Fruit fly (Drosophila melanogaster) whole organism, embryonic: ENCODE data around the gene CG15034.

Source experiments
- Adf1 ChIP-seq: fragments of 200-800 bp; sonication (Bioruptor generic); IDR thresholded peaks from 2 replicates; pipeline ENCODE4 v1.3.6; 2022; ENCODE audit warnings: missing biosample characterization, missing genetic modification characterization
- Antp ChIP-seq: fragments of 200-800 bp; sonication (Bioruptor generic); optimal IDR thresholded peaks from 3 replicates; lab custom pipeline; 2016; ENCODE audit warnings: missing biosample characterization, missing genetic modification characterization
- Bgb ChIP-seq: fragments of 200-800 bp; sonication (Bioruptor generic); IDR thresholded peaks from 2 replicates; pipeline ENCODE4 v1.3.6; 2022; ENCODE audit warnings: missing biosample characterization, missing genetic modification characterization; ENCODE audit not compliant: partially characterized antibody
- CG10267 ChIP-seq: fragments of 200-800 bp; sonication (Bioruptor generic); optimal IDR thresholded peaks from 2 replicates; lab custom pipeline; 2018; ENCODE audit warnings: missing biosample characterization, mild to moderate bottlenecking, missing genetic modification characterization, moderate library complexity
- CG10654 ChIP-seq: fragments of 200-800 bp; sonication (Bioruptor generic); optimal IDR thresholded peaks from 2 replicates; lab custom pipeline; 2016; ENCODE audit warnings: missing biosample characterization, missing genetic modification characterization
- CG11504 ChIP-seq: fragments of 200-800 bp; sonication (Bioruptor generic); optimal IDR thresholded peaks from 3 replicates; lab custom pipeline; 2019; ENCODE audit warnings: missing biosample characterization, mild to moderate bottlenecking, missing genetic modification characterization, moderate library complexity
- CG1233 ChIP-seq: fragments of 200-800 bp; sonication (Bioruptor generic); optimal IDR thresholded peaks from 4 replicates; lab custom pipeline; 2018; ENCODE audit warnings: missing biosample characterization, mild to moderate bottlenecking, missing genetic modification characterization
- CG12391 ChIP-seq: fragments of 200-800 bp; sonication (Bioruptor generic); optimal IDR thresholded peaks from 3 replicates; lab custom pipeline; 2018; ENCODE audit warnings: missing biosample characterization, mild to moderate bottlenecking, missing genetic modification characterization, moderate library complexity
- CG15011 ChIP-seq: fragments of 200-800 bp; sonication (Bioruptor generic); optimal IDR thresholded peaks from 3 replicates; lab custom pipeline; 2018; ENCODE audit warnings: missing biosample characterization, mild to moderate bottlenecking, missing genetic modification characterization
- CG1529 ChIP-seq: fragments of 200-800 bp; sonication (Bioruptor generic); optimal IDR thresholded peaks from 3 replicates; lab custom pipeline; 2018; ENCODE audit warnings: missing biosample characterization, missing genetic modification characterization
- CG15696 ChIP-seq: fragments of 200-800 bp; sonication (Bioruptor generic); optimal IDR thresholded peaks from 2 replicates; lab custom pipeline; 2019; ENCODE audit warnings: missing biosample characterization, mild to moderate bottlenecking, missing genetic modification characterization, moderate library complexity
- CG17568 ChIP-seq: fragments of 200-800 bp; sonication (Bioruptor generic); optimal IDR thresholded peaks from 2 replicates; lab custom pipeline; 2018; ENCODE audit warnings: missing biosample characterization, mild to moderate bottlenecking, missing genetic modification characterization, moderate library complexity
- CG2116 ChIP-seq: fragments of 200-800 bp; sonication (Bioruptor generic); optimal IDR thresholded peaks from 3 replicates; lab custom pipeline; 2018; ENCODE audit warnings: missing biosample characterization, mild to moderate bottlenecking, missing genetic modification characterization
- CG2712 ChIP-seq: fragments of 200-800 bp; optimal IDR thresholded peaks from 3 replicates; lab custom pipeline; 2019; ENCODE audit warnings: missing biosample characterization, mild to moderate bottlenecking, missing genetic modification characterization, moderate library complexity
- CG31224 ChIP-seq: fragments of 200-800 bp; sonication (Bioruptor generic); IDR thresholded peaks from 2 replicates; pipeline ENCODE4 v1.3.6; 2022; ENCODE audit warnings: missing biosample characterization, missing genetic modification characterization
- CG31365 ChIP-seq: fragments of 200-800 bp; sonication (Bioruptor generic); optimal IDR thresholded peaks from 2 replicates; lab custom pipeline; 2018; ENCODE audit warnings: missing biosample characterization, mild to moderate bottlenecking, missing genetic modification characterization
- CG3407 ChIP-seq: fragments of 200-800 bp; sonication (Bioruptor generic); optimal IDR thresholded peaks from 2 replicates; lab custom pipeline; 2018; ENCODE audit warnings: missing biosample characterization, mild to moderate bottlenecking, missing genetic modification characterization
- CG3838 ChIP-seq: fragments of 200-800 bp; sonication (Bioruptor generic); optimal IDR thresholded peaks from 3 replicates; lab custom pipeline; 2016; ENCODE audit warnings: missing biosample characterization, missing genetic modification characterization
- CG4328 ChIP-seq: fragments of 200-800 bp; sonication (Bioruptor generic); optimal IDR thresholded peaks from 3 replicates; lab custom pipeline; 2017; ENCODE audit warnings: missing biosample characterization, missing genetic modification reagents, missing genetic modification characterization
- CG4707 ChIP-seq: fragments of 200-800 bp; sonication (Bioruptor generic); optimal IDR thresholded peaks from 2 replicates; lab custom pipeline; 2018; ENCODE audit warnings: missing biosample characterization, mild to moderate bottlenecking, missing genetic modification characterization, moderate library complexity
- CG4820 ChIP-seq: fragments of 200-800 bp; sonication (Bioruptor generic); optimal IDR thresholded peaks from 3 replicates; lab custom pipeline; 2016; ENCODE audit warnings: missing biosample characterization, missing genetic modification characterization
- CG4854 ChIP-seq: fragments of 200-800 bp; sonication (Bioruptor generic); optimal IDR thresholded peaks from 2 replicates; lab custom pipeline; 2016; ENCODE audit warnings: missing biosample characterization, missing genetic modification characterization, inconsistent platforms
- CG6683 ChIP-seq: fragments of 200-800 bp; sonication (Bioruptor generic); optimal IDR thresholded peaks from 2 replicates; lab custom pipeline; 2017; ENCODE audit warnings: missing biosample characterization, mild to moderate bottlenecking, missing genetic modification characterization, missing genetic modification reagents
- CG8290 ChIP-seq, 3 experiments: fragments of 200-800 bp; sonication (Bioruptor generic); optimal IDR thresholded peaks; 2 replicates each; lab custom pipeline; 2016 to 2019; ENCODE audit warnings: missing biosample characterization in 3 of 3, missing genetic modification characterization in 3 of 3, mild to moderate bottlenecking in 2 of 3, moderate library complexity in 1 of 3
- D19A ChIP-seq: fragments of 200-800 bp; optimal IDR thresholded peaks from 3 replicates; lab custom pipeline; 2019; ENCODE audit warnings: missing biosample characterization, mild to moderate bottlenecking, missing genetic modification characterization, moderate library complexity
- Deaf1 ChIP-seq: fragments of 200-800 bp; optimal IDR thresholded peaks from 3 replicates; lab custom pipeline; 2019; ENCODE audit warnings: missing biosample characterization, mild to moderate bottlenecking, missing genetic modification characterization, moderate library complexity
- Dip3 ChIP-seq: fragments of 200-800 bp; sonication (Bioruptor generic); optimal IDR thresholded peaks from 3 replicates; lab custom pipeline; 2016; ENCODE audit warnings: missing biosample characterization, missing genetic modification characterization
- Dp ChIP-seq: fragments of 200-800 bp; sonication (Bioruptor generic); optimal IDR thresholded peaks from 2 replicates; lab custom pipeline; 2018; ENCODE audit warnings: missing biosample characterization, mild to moderate bottlenecking, missing genetic modification characterization, moderate library complexity
- Dref ChIP-seq: fragments of 200-800 bp; sonication (Bioruptor generic); IDR thresholded peaks from 2 replicates; pipeline ENCODE4 v1.3.6; 2022; ENCODE audit warnings: missing biosample characterization, missing genetic modification characterization
- Drgx ChIP-seq: fragments of 200-800 bp; sonication (Bioruptor generic); IDR thresholded peaks from 2 replicates; pipeline ENCODE4 v1.3.6; 2022; ENCODE audit warnings: missing biosample characterization, missing genetic modification characterization
- HHEX ChIP-seq: fragments of 200-800 bp; sonication (Bioruptor generic); optimal IDR thresholded peaks from 3 replicates; lab custom pipeline; 2017; ENCODE audit warnings: missing biosample characterization, mild to moderate bottlenecking, missing genetic modification characterization, missing genetic modification reagents
- PHDP ChIP-seq: fragments of 200-800 bp; sonication (Bioruptor generic); optimal IDR thresholded peaks from 3 replicates; lab custom pipeline; 2018; ENCODE audit warnings: missing biosample characterization, mild to moderate bottlenecking, missing genetic modification characterization, moderate library complexity
- Sox102F ChIP-seq: fragments of 200-800 bp; sonication (Bioruptor generic); optimal IDR thresholded peaks from 2 replicates; lab custom pipeline; 2018; ENCODE audit warnings: missing biosample characterization, mild to moderate bottlenecking, missing genetic modification characterization, moderate library complexity
- Ssrp ChIP-seq: fragments of 200-800 bp; sonication (Bioruptor generic); optimal IDR thresholded peaks from 2 replicates; lab custom pipeline; 2018; ENCODE audit warnings: missing biosample characterization, mild to moderate bottlenecking, missing genetic modification characterization, moderate library complexity
- Taf1 ChIP-seq: fragments of 200-800 bp; sonication (Bioruptor generic); IDR thresholded peaks from 2 replicates; pipeline ENCODE4 v1.3.6; 2022; ENCODE audit warnings: missing biosample characterization, missing genetic modification characterization
- ara ChIP-seq: fragments of 200-800 bp; sonication (Bioruptor generic); IDR thresholded peaks from 2 replicates; pipeline ENCODE4 v1.3.6; 2022; ENCODE audit warnings: missing biosample characterization, missing genetic modification characterization
- az2 ChIP-seq: fragments of 200-800 bp; sonication (Bioruptor generic); optimal IDR thresholded peaks from 3 replicates; lab custom pipeline; 2016; ENCODE audit warnings: missing biosample characterization, missing genetic modification characterization
- dmrt99B ChIP-seq: fragments of 200-800 bp; sonication (Bioruptor generic); optimal IDR thresholded peaks from 2 replicates; lab custom pipeline; 2018; ENCODE audit warnings: missing biosample characterization, mild to moderate bottlenecking, missing genetic modification characterization, moderate library complexity
- emc ChIP-seq: fragments of 200-800 bp; sonication (Bioruptor generic); optimal IDR thresholded peaks from 2 replicates; lab custom pipeline; 2016; ENCODE audit warnings: missing biosample characterization, missing genetic modification characterization
- en ChIP-seq: fragments of 200-800 bp; sonication (Bioruptor generic); optimal IDR thresholded peaks from 2 replicates; lab custom pipeline; 2016; ENCODE audit warnings: missing biosample characterization, missing genetic modification characterization
- exex ChIP-seq: fragments of 200-800 bp; sonication (Bioruptor generic); optimal IDR thresholded peaks from 4 replicates; lab custom pipeline; 2018; ENCODE audit warnings: missing biosample characterization, mild to moderate bottlenecking, missing genetic modification characterization, moderate library complexity
- eyg ChIP-seq: fragments of 200-800 bp; sonication (Bioruptor generic); optimal IDR thresholded peaks from 3 replicates; lab custom pipeline; 2016; ENCODE audit warnings: missing biosample characterization, missing genetic modification characterization
- grau ChIP-seq: fragments of 200-800 bp; optimal IDR thresholded peaks from 3 replicates; lab custom pipeline; 2019; ENCODE audit warnings: missing biosample characterization, mild to moderate bottlenecking, missing genetic modification characterization, moderate library complexity
- hkb ChIP-seq, 2 experiments: fragments of 200-800 bp in 1 of 2; fragments of >200 bp in 1 of 2; sonication (Bioruptor generic) in 1 of 2; IDR thresholded peaks in 1 of 2; optimal IDR thresholded peaks in 1 of 2; 2 replicates each; pipeline versions ENCODE4 v1.3.6 to Lab custom; 2017 to 2022; ENCODE audit warnings: missing biosample characterization in 1 of 2, missing genetic modification characterization in 1 of 2
- klu ChIP-seq: fragments of 200-800 bp; sonication (Bioruptor generic); IDR thresholded peaks from 2 replicates; pipeline ENCODE4 v1.3.6; 2022; ENCODE audit warnings: missing biosample characterization, missing genetic modification characterization
- luna ChIP-seq: fragments of 200-800 bp; sonication (Bioruptor generic); optimal IDR thresholded peaks from 2 replicates; lab custom pipeline; 2016; ENCODE audit warnings: missing biosample characterization, missing genetic modification characterization
- mam ChIP-seq: fragments of 200-800 bp; sonication (Bioruptor generic); optimal IDR thresholded peaks from 3 replicates; lab custom pipeline; 2016; ENCODE audit warnings: missing biosample characterization, missing genetic modification characterization
- mirr ChIP-seq: fragments of 200-800 bp; sonication (Bioruptor generic); optimal IDR thresholded peaks from 3 replicates; lab custom pipeline; 2018; ENCODE audit warnings: missing biosample characterization, mild to moderate bottlenecking, missing genetic modification characterization
- pan ChIP-seq, 4 experiments: fragments of >200 bp in 3 of 4; fragments of 200-800 bp in 1 of 4; sonication (Bioruptor generic) in 1 of 4; optimal IDR thresholded peaks in 3 of 4; IDR thresholded peaks in 1 of 4; 2 replicates each; pipeline versions ENCODE4 v1.3.6 to Lab custom; 2017 to 2022; ENCODE audit warnings: missing biosample characterization in 2 of 4, missing genetic modification characterization in 2 of 4, mixed read lengths in 1 of 4
- ranshi ChIP-seq: fragments of 200-800 bp; sonication (Bioruptor generic); IDR thresholded peaks from 2 replicates; pipeline ENCODE4 v1.3.6; 2022; ENCODE audit warnings: missing biosample characterization, missing genetic modification characterization

Gene CG15034

dm6 chrX:7300356-7300721 is 47.0 kb downstream of the CG15034 start (continued):
- no peak for TF ChIP-seq ara (GFP tag; lab: Robert Waterston, UW)
- TF ChIP-seq CG2116 (GFP tag; lab: Kevin White, UChicago), result peak; percentile 19
- TF ChIP-seq HHEX (GFP tag; lab: Kevin White, UChicago), result no peak
- no peak for TF ChIP-seq PHDP
- no peak for TF ChIP-seq Taf1 (GFP tag; lab: Robert Waterston, UW)
- TF ChIP-seq CG15696 (tag; lab: Kevin White, UChicago), result no peak
- no peak for TF ChIP-seq CG4854 (GFP tag; lab: Kevin White, UChicago)
- TF ChIP-seq dmrt99B, result peak; percentile 18
- no peak for TF ChIP-seq CG1529 (GFP tag; lab: Kevin White, UChicago)
- peak; percentile 99 for TF ChIP-seq CG3407 (GFP tag; lab: Kevin White, UChicago)
- no peak; the same call in 1 of the 2 replicates for TF ChIP-seq CG31224 (GFP tag; lab: Robert Waterston, UW)
- TF ChIP-seq Ssrp (tag; lab: Kevin White, UChicago), result no peak
- TF ChIP-seq D19A (tag; lab: Kevin White, UChicago), result peak; percentile 9
- no peak for TF ChIP-seq Deaf1 (tag; lab: Kevin White, UChicago)
- TF ChIP-seq CG11504 (tag; lab: Kevin White, UChicago), result peak; percentile 29
- TF ChIP-seq mam (GFP tag; lab: Kevin White, UChicago), result no peak
- TF ChIP-seq Bgb (GFP tag; lab: Robert Waterston, UW), result no peak
- no peak for TF ChIP-seq pan (optimal IDR thresholded peaks at IDR 0.05; lab: Kevin White, UChicago)
- TF ChIP-seq pan (GFP tag; optimal IDR thresholded peaks at IDR 0.05 in 1 of 2, IDR thresholded peaks at IDR 0.05 in 1 of 2), result no peak
- no peak for TF ChIP-seq CG31365 (tag; lab: Kevin White, UChicago)
- TF ChIP-seq emc (GFP tag; lab: Kevin White, UChicago), result no peak
- no peak for TF ChIP-seq Dp
- TF ChIP-seq mirr (GFP tag; lab: Kevin White, UChicago), result peak; percentile 31
- TF ChIP-seq CG3838 (GFP tag; lab: Kevin White, UChicago), result no peak
- no peak for TF ChIP-seq Antp (GFP tag; lab: Kevin White, UChicago)
- no peak for TF ChIP-seq eyg
- peak; percentile 27 for TF ChIP-seq Sox102F (GFP tag; lab: Kevin White, UChicago)
- TF ChIP-seq Adf1 (GFP tag; lab: Robert Waterston, UW), result no peak
- TF ChIP-seq klu (GFP tag; lab: Robert Waterston, UW), result no peak
- no peak for TF ChIP-seq CG6683 (GFP tag; lab: Kevin White, UChicago)
- no peak for TF ChIP-seq CG1233 (GFP tag; lab: Kevin White, UChicago)
- TF ChIP-seq CG10654 (GFP tag; lab: Kevin White, UChicago), result no peak
- no peak for TF ChIP-seq CG15011 (GFP tag; lab: Kevin White, UChicago)
- peak; percentile 25 for TF ChIP-seq az2 (GFP tag; lab: Kevin White, UChicago)
- TF ChIP-seq hkb (optimal IDR thresholded peaks at IDR 0.05; lab: Kevin White, UChicago), result no peak
- TF ChIP-seq hkb (GFP tag; IDR thresholded peaks at IDR 0.05; lab: Robert Waterston, UW), result no peak
- TF ChIP-seq Dref (GFP tag; lab: Robert Waterston, UW), result no peak
- no peak for TF ChIP-seq CG17568 (GFP tag; lab: Kevin White, UChicago)
- no peak for TF ChIP-seq Dip3
- TF ChIP-seq en, result no peak
- TF ChIP-seq CG4328 (GFP tag; lab: Kevin White, UChicago), result no peak
- TF ChIP-seq CG12391 (tag; lab: Kevin White, UChicago), result peak; percentile 5
- TF ChIP-seq CG2712 (tag; lab: Kevin White, UChicago), result peak; percentile 24
- TF ChIP-seq luna (GFP tag; lab: Kevin White, UChicago), result no peak
- no peak for TF ChIP-seq CG4707 (GFP tag; lab: Kevin White, UChicago)
- TF ChIP-seq CG10267 (tag; lab: Kevin White, UChicago), result no peak
- TF ChIP-seq ranshi (GFP tag; lab: Robert Waterston, UW), result no peak
- TF ChIP-seq CG4820, result no peak
- TF ChIP-seq exex, result no peak
- no peak for TF ChIP-seq CG8290 (GFP tag; optimal IDR thresholded peaks at IDR 0.05; lab: Kevin White, UChicago)
- peak in 1 of 2 experiments; percentile 59 for TF ChIP-seq CG8290 (tag; optimal IDR thresholded peaks at IDR 0.05; lab: Kevin White, UChicago)
- TF ChIP-seq grau (tag; lab: Kevin White, UChicago), result peak; percentile 5
- TF ChIP-seq Drgx, result no peak; the same call in 1 of the 2 replicates
